Fruit fly (Drosophila melanogaster) whole organism, prepupa: Measurements from ENCODE around the gene Samuel.

ENCODE experiments used
- Blimp-1 ChIP-seq: fragments of 200-800 bp; sonication (Bioruptor generic); optimal IDR thresholded peaks from 3 replicates; lab custom pipeline; 2017; ENCODE audit warnings: missing biosample characterization, missing genetic modification characterization, mild to moderate bottlenecking, moderate library complexity, missing genetic modification reagents
- CG10631 ChIP-seq: fragments of 200-800 bp; sonication (Bioruptor generic); optimal IDR thresholded peaks from 2 replicates; lab custom pipeline; 2016; ENCODE audit warnings: missing biosample characterization, missing genetic modification characterization
- CG11762 ChIP-seq: fragments of 200-800 bp; sonication (Bioruptor generic); optimal IDR thresholded peaks from 3 replicates; lab custom pipeline; 2016; ENCODE audit warnings: missing biosample characterization, missing genetic modification characterization; ENCODE audit not compliant: insufficient read depth
- CG15336 ChIP-seq: fragments of 200-800 bp; sonication (Bioruptor generic); IDR thresholded peaks from 2 replicates; pipeline ENCODE4 v1.3.6; 2022; ENCODE audit warnings: missing biosample characterization, missing genetic modification characterization
- CG16779 ChIP-seq: fragments of 200-800 bp; sonication (Bioruptor generic); optimal IDR thresholded peaks from 3 replicates; lab custom pipeline; 2017; ENCODE audit warnings: missing biosample characterization, mild to moderate bottlenecking, missing genetic modification characterization
- CG3032 ChIP-seq: fragments of 200-800 bp; optimal IDR thresholded peaks from 2 replicates; lab custom pipeline; 2019; ENCODE audit warnings: missing biosample characterization, mild to moderate bottlenecking, missing genetic modification characterization, moderate library complexity
- CG31627 ChIP-seq: fragments of 200-800 bp; sonication (Bioruptor generic); optimal IDR thresholded peaks from 3 replicates; lab custom pipeline; 2016; ENCODE audit warnings: missing biosample characterization, missing genetic modification characterization
- CG34406 ChIP-seq: fragments of 200-800 bp; sonication (Bioruptor generic); optimal IDR thresholded peaks from 3 replicates; lab custom pipeline; 2016; ENCODE audit warnings: missing biosample characterization, missing genetic modification characterization
- CG6792 ChIP-seq: fragments of 200-800 bp; sonication (Bioruptor generic); optimal IDR thresholded peaks from 3 replicates; lab custom pipeline; 2016; ENCODE audit warnings: missing biosample characterization, missing genetic modification characterization
- CG6854 ChIP-seq: fragments of 200-800 bp; sonication (Bioruptor generic); optimal IDR thresholded peaks from 2 replicates; lab custom pipeline; 2017; ENCODE audit warnings: missing biosample characterization, mild to moderate bottlenecking, missing genetic modification characterization
- CG7368 ChIP-seq: fragments of 200-800 bp; sonication (Bioruptor generic); optimal IDR thresholded peaks from 3 replicates; lab custom pipeline; 2016; ENCODE audit warnings: missing biosample characterization, missing genetic modification characterization
- CG8319 ChIP-seq: fragments of 200-800 bp; sonication (Bioruptor generic); optimal IDR thresholded peaks from 3 replicates; lab custom pipeline; 2016; ENCODE audit warnings: missing biosample characterization, missing genetic modification characterization
- CG8632 ChIP-seq: fragments of 200-800 bp; sonication (Bioruptor generic); optimal IDR thresholded peaks from 3 replicates; lab custom pipeline; 2016; ENCODE audit warnings: missing biosample characterization, missing genetic modification characterization
- CG9139 ChIP-seq: fragments of 200-800 bp; sonication (Bioruptor generic); optimal IDR thresholded peaks from 3 replicates; lab custom pipeline; 2017; ENCODE audit warnings: missing biosample characterization, mild to moderate bottlenecking, missing genetic modification characterization
- Eip78C ChIP-seq: fragments of 200-800 bp; sonication (Bioruptor generic); peaks from one replicate; lab custom pipeline; 2016; ENCODE audit warnings: missing biosample characterization, missing genetic modification characterization
- Hr38 ChIP-seq: sonication (Bioruptor generic); optimal IDR thresholded peaks from 2 replicates; lab custom pipeline; 2016; ENCODE audit warnings: missing biosample characterization, missing genetic modification characterization
- Hr4 ChIP-seq: fragments of 200-800 bp; sonication (Bioruptor generic); optimal IDR thresholded peaks from 3 replicates; lab custom pipeline; 2016; ENCODE audit warnings: missing biosample characterization, missing genetic modification characterization
- Lpt ChIP-seq: fragments of 200-800 bp; sonication (Bioruptor generic); optimal IDR thresholded peaks from 3 replicates; lab custom pipeline; 2016; ENCODE audit warnings: missing biosample characterization, missing genetic modification characterization
- Met ChIP-seq: fragments of 200-800 bp; sonication (Bioruptor generic); optimal IDR thresholded peaks from 3 replicates; lab custom pipeline; 2016; ENCODE audit warnings: missing biosample characterization, missing genetic modification characterization
- OdsH ChIP-seq: fragments of 200-800 bp; sonication (Bioruptor generic); optimal IDR thresholded peaks from 3 replicates; lab custom pipeline; 2016; ENCODE audit warnings: missing biosample characterization, missing genetic modification characterization
- Smox ChIP-seq: fragments of 200-800 bp; sonication (Bioruptor generic); optimal IDR thresholded peaks from 3 replicates; lab custom pipeline; 2016; ENCODE audit warnings: missing biosample characterization, missing genetic modification characterization
- Sox102F ChIP-seq: fragments of 200-800 bp; sonication (Bioruptor generic); optimal IDR thresholded peaks from 2 replicates; lab custom pipeline; 2016; ENCODE audit warnings: missing biosample characterization, mild to moderate bottlenecking, missing genetic modification characterization
- Sox15 ChIP-seq: fragments of 200-800 bp; sonication (Bioruptor generic); optimal IDR thresholded peaks from 3 replicates; lab custom pipeline; 2016; ENCODE audit warnings: missing biosample characterization, missing genetic modification characterization
- acj6 ChIP-seq: fragments of 200-800 bp; sonication (Bioruptor generic); optimal IDR thresholded peaks from 3 replicates; lab custom pipeline; 2016; ENCODE audit warnings: missing biosample characterization, missing genetic modification characterization
- cyc ChIP-seq: fragments of 200-800 bp; sonication (Bioruptor generic); optimal IDR thresholded peaks from 3 replicates; lab custom pipeline; 2016; ENCODE audit warnings: missing biosample characterization, missing genetic modification characterization
- eg ChIP-seq: fragments of 200-800 bp; sonication (Bioruptor generic); IDR thresholded peaks from 3 replicates; pipeline ENCODE4 v1.3.6; 2022; ENCODE audit warnings: missing biosample characterization, missing genetic modification characterization
- esn ChIP-seq: fragments of 200-800 bp; sonication (Bioruptor generic); optimal IDR thresholded peaks from 2 replicates; lab custom pipeline; 2016; ENCODE audit warnings: missing biosample characterization, mild to moderate bottlenecking, missing genetic modification characterization, moderate library complexity
- fd59A ChIP-seq: fragments of 200-800 bp; sonication (Bioruptor generic); optimal IDR thresholded peaks from 2 replicates; lab custom pipeline; 2017; ENCODE audit warnings: missing biosample characterization, mild to moderate bottlenecking, missing genetic modification characterization, missing genetic modification reagents
- fd85E ChIP-seq: fragments of 200-800 bp; sonication (Bioruptor generic); optimal IDR thresholded peaks from 3 replicates; lab custom pipeline; 2016; ENCODE audit warnings: missing biosample characterization, missing genetic modification characterization
- lz ChIP-seq: fragments of 200-800 bp; sonication (Bioruptor generic); optimal IDR thresholded peaks from 3 replicates; lab custom pipeline; 2016; ENCODE audit warnings: missing biosample characterization, missing genetic modification characterization
- net ChIP-seq: fragments of 200-800 bp; sonication (Bioruptor generic); optimal IDR thresholded peaks from 3 replicates; lab custom pipeline; 2016; ENCODE audit warnings: missing biosample characterization, missing genetic modification characterization
- pdm3 ChIP-seq: fragments of 200-800 bp; sonication (Bioruptor generic); optimal IDR thresholded peaks from 3 replicates; lab custom pipeline; 2016; ENCODE audit warnings: missing biosample characterization, missing genetic modification characterization
- spab ChIP-seq: fragments of 200-800 bp; sonication (Bioruptor generic); optimal IDR thresholded peaks from 2 replicates; lab custom pipeline; 2017; ENCODE audit warnings: missing biosample characterization, mild to moderate bottlenecking, missing genetic modification characterization, missing genetic modification reagents
- topi ChIP-seq: fragments of 200-800 bp; sonication (Bioruptor generic); optimal IDR thresholded peaks from 3 replicates; lab custom pipeline; 2016; ENCODE audit warnings: missing biosample characterization, missing genetic modification characterization
- vri ChIP-seq: fragments of 200-800 bp; sonication (Bioruptor generic); optimal IDR thresholded peaks from 3 replicates; lab custom pipeline; 2016; ENCODE audit warnings: missing biosample characterization, mild to moderate bottlenecking, missing genetic modification characterization

Samuel gene

DNA sequence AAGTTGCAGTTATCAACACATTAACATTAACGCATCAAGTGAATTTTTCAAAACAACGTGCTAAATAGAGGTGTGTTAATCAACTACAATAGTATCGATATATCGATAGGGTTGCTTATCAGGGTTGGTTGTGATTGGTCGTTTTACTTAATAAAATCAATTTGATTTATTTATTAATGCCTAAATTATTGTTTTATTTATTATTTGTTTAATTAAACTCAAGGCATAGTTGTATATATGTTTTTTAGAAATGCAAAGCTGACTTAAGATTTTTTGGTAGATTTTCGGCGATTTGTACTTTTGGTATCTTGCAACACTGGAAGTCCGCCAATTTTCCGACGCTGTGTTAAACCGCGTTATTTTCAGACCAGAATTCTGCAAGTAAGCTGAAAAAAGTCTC is 55.8 kb downstream of the Samuel start, which contains the start of the genes Art8 and dUTPase (continued):
- TF ChIP-seq cyc (GFP tag; lab: Kevin White, UChicago) (peak; percentile 60), pdm3 (GFP tag; lab: Kevin White, UChicago) (no peak), Lpt (GFP tag; lab: Kevin White, UChicago) (peak; percentile 12), CG3032 (tag; lab: Kevin White, UChicago) (peak; percentile 63), Hr4 (no peak), Smox (GFP tag; lab: Kevin White, UChicago) (no peak), Sox15 (GFP tag; lab: Kevin White, UChicago) (peak; percentile 35), vri (no peak), fd85E (GFP tag; lab: Kevin White, UChicago) (no peak), lz (GFP tag; lab: Kevin White, UChicago) (peak; percentile 58), CG34406 (GFP tag; lab: Kevin White, UChicago) (peak; percentile 40), Sox102F (GFP tag; lab: Kevin White, UChicago) (no peak), CG16779 (tag; lab: Kevin White, UChicago) (no peak)

DNA sequence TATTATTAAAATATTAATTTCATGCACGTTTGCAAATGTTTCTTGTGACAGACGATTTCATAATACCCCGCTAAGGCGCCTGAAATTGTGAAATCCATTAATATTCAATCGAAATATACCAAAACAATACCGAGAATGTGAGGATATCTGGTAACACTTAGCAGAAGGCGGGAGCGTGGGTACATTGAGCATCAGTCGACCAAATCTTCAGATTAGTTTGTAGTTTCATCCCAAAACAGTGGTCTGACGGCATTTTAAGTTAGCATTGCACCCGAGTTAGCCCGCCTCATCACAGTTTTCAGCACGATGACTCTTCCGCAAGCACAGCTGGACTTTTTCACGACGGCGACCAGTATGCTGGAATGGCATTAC is 62.1 kb downstream of the Samuel start, which contains the start of gene Nup154:
TSS of gene Nup154 (plus strand) at position 147 of the 372 bp plus-strand sequence.
- TF ChIP-seq CG9139 (GFP tag; lab: Kevin White, UChicago) (no peak), Lpt (GFP tag; lab: Kevin White, UChicago) (no peak), acj6 (no peak), CG6854 (GFP tag; lab: Kevin White, UChicago) (peak; percentile 23), eg (no peak)

DNA sequence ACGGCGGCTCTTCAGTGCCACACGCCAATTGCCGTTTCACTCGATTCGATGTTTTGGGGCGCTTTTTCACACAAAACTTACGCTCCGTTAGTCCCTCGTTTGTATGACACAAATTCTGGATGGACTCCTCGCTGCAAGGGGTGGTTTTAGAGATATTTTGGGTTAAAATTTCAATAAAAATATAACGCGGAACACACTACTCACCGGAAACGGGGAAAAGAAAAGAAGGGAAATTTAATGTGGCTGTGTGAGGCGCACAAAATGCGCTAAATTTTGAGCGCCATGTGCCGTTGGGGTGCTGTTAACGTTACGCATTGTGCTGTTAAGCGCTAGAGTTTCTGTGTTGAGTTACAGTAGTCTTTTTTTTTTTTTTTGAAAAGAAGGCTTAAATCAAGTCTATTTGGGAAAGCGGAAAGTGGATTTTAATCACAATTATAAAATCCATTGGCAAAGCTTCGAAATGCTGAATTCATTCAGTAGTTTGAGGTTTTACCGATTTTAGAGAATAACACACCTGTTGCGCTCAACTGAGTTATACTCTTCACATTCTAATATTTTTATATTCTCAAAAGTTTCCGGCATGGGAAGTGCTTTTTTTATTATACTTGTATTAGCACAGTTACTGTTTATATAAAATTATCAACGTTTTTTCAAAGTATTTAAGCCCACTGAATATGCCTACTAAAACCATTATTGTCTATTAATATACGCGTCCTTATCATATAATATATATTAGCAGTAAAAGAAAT is 62.7 kb downstream of the Samuel start, which contains the start of gene RpL9:
TSS of gene RpL9 (minus strand) at position 265 of the 749 bp plus-strand sequence.
- TF ChIP-seq CG11762 (GFP tag; lab: Kevin White, UChicago): peak; percentile 29
- TF ChIP-seq Met: peak; percentile 77
- TF ChIP-seq net (GFP tag; lab: Kevin White, UChicago): no peak
- TF ChIP-seq CG9139 (GFP tag; lab: Kevin White, UChicago): no peak
- no peak for TF ChIP-seq spab (GFP tag; lab: Kevin White, UChicago)
- TF ChIP-seq CG6792 (GFP tag; lab: Kevin White, UChicago): peak; percentile 54
- TF ChIP-seq Hr38 (GFP tag; lab: Kevin White, UChicago): no peak
- peak; percentile 92 for TF ChIP-seq Eip78C (GFP tag; lab: Kevin White, UChicago)
- TF ChIP-seq CG7368 (GFP tag; lab: Kevin White, UChicago): peak; percentile 63
- peak; percentile 34 for TF ChIP-seq CG31627
- TF ChIP-seq OdsH (GFP tag; lab: Kevin White, UChicago): peak; percentile 60
- peak; percentile 71 for TF ChIP-seq lz (GFP tag; lab: Kevin White, UChicago)
- peak; percentile 95 for TF ChIP-seq CG6854 (GFP tag; lab: Kevin White, UChicago)
- TF ChIP-seq acj6: peak; percentile 59
- TF ChIP-seq CG8319 (GFP tag; lab: Kevin White, UChicago): peak; percentile 44
- TF ChIP-seq Blimp-1 (GFP tag; lab: Kevin White, UChicago): peak; percentile 34
- peak; percentile 17 for TF ChIP-seq fd85E (GFP tag; lab: Kevin White, UChicago)
- TF ChIP-seq CG3032 (tag; lab: Kevin White, UChicago): peak; percentile 35
- TF ChIP-seq CG34406 (GFP tag; lab: Kevin White, UChicago): no peak
- no peak for TF ChIP-seq CG15336
- peak; percentile 75 for TF ChIP-seq Sox102F (GFP tag; lab: Kevin White, UChicago)
- peak; percentile 72 for TF ChIP-seq esn
- TF ChIP-seq Hr4: no peak
- TF ChIP-seq fd59A (GFP tag; lab: Kevin White, UChicago): peak; percentile 39
- no peak for TF ChIP-seq CG10631 (GFP tag; lab: Kevin White, UChicago)
- peak; percentile 44 for TF ChIP-seq cyc (GFP tag; lab: Kevin White, UChicago)
- TF ChIP-seq topi: peak; percentile 71
- peak; percentile 71 for TF ChIP-seq CG8632 (GFP tag; lab: Kevin White, UChicago)
